Worm (Caenorhabditis elegans) whole organism, L3 larva: Measurements from ENCODE around the gene W01D2.6.

ENCODE experiments used
- ZK546.5 ChIP-seq: sonication (generic microtip); optimal IDR thresholded peaks from 2 replicates; lab custom pipeline; 2017; ENCODE audit warnings: missing biosample characterization, missing genetic modification characterization
- ama-1 ChIP-seq: fragments of 150-350 bp; optimal IDR thresholded peaks from 2 replicates; lab custom pipeline; 2018
- ceh-16 ChIP-seq: sonication (generic microtip); optimal IDR thresholded peaks from 2 replicates; lab custom pipeline; 2017; ENCODE audit warnings: missing biosample characterization, missing genetic modification characterization
- ceh-82 ChIP-seq: fragments of 150-350 bp; optimal IDR thresholded peaks from 2 replicates; lab custom pipeline; 2014; ENCODE audit warnings: missing biosample characterization, missing genetic modification characterization
- fos-1 ChIP-seq: fragments of 150-350 bp; optimal IDR thresholded peaks from 2 replicates; lab custom pipeline; 2014; ENCODE audit warnings: missing biosample characterization, missing genetic modification characterization
- mdl-1 ChIP-seq: fragments of 150-350 bp; optimal IDR thresholded peaks from 2 replicates; lab custom pipeline; 2014; ENCODE audit warnings: missing biosample characterization, missing genetic modification characterization
- nhr-237 ChIP-seq: fragments of 150-350 bp; optimal IDR thresholded peaks from 2 replicates; lab custom pipeline; 2014; ENCODE audit warnings: missing biosample characterization, missing genetic modification characterization
- nhr-25 ChIP-seq: sonication (generic microtip); optimal IDR thresholded peaks from 2 replicates; lab custom pipeline; 2017; ENCODE audit warnings: missing biosample characterization, missing genetic modification characterization
- nhr-76 ChIP-seq: fragments of 150-350 bp; sonication (generic microtip); optimal IDR thresholded peaks from 5 replicates; lab custom pipeline; 2014; ENCODE audit warnings: missing biosample characterization, missing genetic modification characterization
- pha-4 ChIP-seq: fragments of 150-350 bp; optimal IDR thresholded peaks from 2 replicates; lab custom pipeline; 2014; ENCODE audit warnings: missing biosample characterization, missing genetic modification reagents, missing genetic modification characterization
- snpc-4 ChIP-seq: fragments of 150-350 bp; optimal IDR thresholded peaks from 2 replicates; lab custom pipeline; 2014; ENCODE audit warnings: missing biosample characterization, missing genetic modification characterization
- unc-39 ChIP-seq: sonication (generic microtip); optimal IDR thresholded peaks from 4 replicates; lab custom pipeline; 2017; ENCODE audit warnings: missing biosample characterization, missing genetic modification characterization
- unc-62 ChIP-seq: fragments of 150-350 bp; sonication (generic microtip); optimal IDR thresholded peaks from 4 replicates; lab custom pipeline; 2014; ENCODE audit warnings: missing biosample characterization, missing genetic modification reagents, missing genetic modification characterization
- ztf-11 ChIP-seq: fragments of 150-350 bp; optimal IDR thresholded peaks from 2 replicates; lab custom pipeline; 2014; ENCODE audit warnings: missing biosample characterization, missing genetic modification characterization

DNA sequence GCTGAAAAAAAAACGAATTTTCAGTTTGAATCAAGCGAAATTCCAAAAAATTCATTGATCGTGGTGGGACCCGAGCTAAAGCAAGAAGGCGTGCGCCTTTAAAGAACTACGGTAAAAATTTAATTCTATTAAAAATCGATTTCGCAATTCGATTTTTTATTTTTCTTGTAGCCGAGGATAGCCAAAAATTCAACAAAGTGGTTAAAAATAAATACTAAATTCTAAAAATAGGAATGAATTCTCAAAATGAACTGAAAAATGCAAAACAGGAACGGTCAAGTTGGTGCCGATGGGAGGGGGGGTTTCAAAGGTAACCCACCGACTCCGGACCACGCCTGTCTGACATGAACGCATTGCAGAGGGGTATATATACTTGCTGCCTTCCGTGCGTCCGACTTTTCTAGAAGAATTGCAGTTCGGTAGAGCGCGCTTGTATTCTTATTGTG lies 7.7 kb upstream of the W01D2.6 start:
- TF ChIP-seq unc-62 (GFP tag; lab: Kevin White, UChicago) = no peak
- TF ChIP-seq ceh-82 (tag; lab: Kevin White, UChicago) = no peak
- no peak for TF ChIP-seq nhr-25 (tag; lab: Kevin White, UChicago)
- peak; percentile 45 for TF ChIP-seq ama-1 (lab: Kevin White, UChicago)
- TF ChIP-seq fos-1 (tag; lab: Kevin White, UChicago) = no peak
- no peak for TF ChIP-seq unc-39
- TF ChIP-seq ceh-16 (tag; lab: Kevin White, UChicago) = no peak
- no peak for TF ChIP-seq nhr-237 (tag; lab: Kevin White, UChicago)
- TF ChIP-seq ZK546.5 (tag; lab: Kevin White, UChicago) = no peak
- TF ChIP-seq mdl-1 (tag; lab: Kevin White, UChicago) = no peak
- no peak for TF ChIP-seq ztf-11 (tag; lab: Kevin White, UChicago)
- peak; percentile 98 for TF ChIP-seq snpc-4 (tag; lab: Kevin White, UChicago)
- no peak for TF ChIP-seq nhr-76 (tag; lab: Kevin White, UChicago)
- TF ChIP-seq pha-4 (tag; lab: Kevin White, UChicago) = no peak
